Fruit fly (Drosophila melanogaster) whole organism, embryonic: Measurements from ENCODE around the gene Paris.

Experiments
- cg ChIP-seq: fragments of 200-800 bp; sonication (Bioruptor generic); optimal IDR thresholded peaks from 3 replicates; lab custom pipeline; 2019; ENCODE audit warnings: missing biosample characterization, mild to moderate bottlenecking, missing genetic modification characterization, moderate library complexity
- crp ChIP-seq, 2 experiments: fragments of 200-800 bp; sonication (Bioruptor generic); optimal IDR thresholded peaks; 2 replicates in 1 of 2; 3 replicates in 1 of 2; lab custom pipeline; 2017; ENCODE audit warnings: missing biosample characterization in 2 of 2, missing genetic modification characterization in 2 of 2, mild to moderate bottlenecking in 1 of 2, moderate library complexity in 1 of 2
- danr ChIP-seq: fragments of 200-800 bp; sonication (Bioruptor generic); IDR thresholded peaks from 2 replicates; pipeline ENCODE4 v1.3.6; 2022; ENCODE audit warnings: missing biosample characterization, missing genetic modification characterization
- fd3F ChIP-seq: fragments of 200-800 bp; sonication (Bioruptor generic); optimal IDR thresholded peaks from 2 replicates; lab custom pipeline; 2018; ENCODE audit warnings: missing biosample characterization, mild to moderate bottlenecking, missing genetic modification characterization, moderate library complexity
- sna ChIP-seq: fragments of 200-800 bp; sonication (Bioruptor generic); IDR thresholded peaks from 2 replicates; pipeline ENCODE4 v1.3.6; 2022; ENCODE audit warnings: missing biosample characterization, missing genetic modification characterization; ENCODE audit not compliant: partially characterized antibody

- TF ChIP-seq crp (GFP tag; optimal IDR thresholded peaks at IDR 0.05; lab: Kevin White, UChicago) (no peak), cg (no peak), sna (GFP tag; lab: Robert Waterston, UW) (no peak), fd3F (no peak), danr (GFP tag; lab: Robert Waterston, UW) (no peak)
These were observed 21.3 kb upstream of the Paris start, which contains the start of the genes Sfp24F and CG15432 for dm6 chr2L:4442010-4442587.
